Worm (Caenorhabditis elegans) whole organism, L3 larva: Measurements from ENCODE around the gene F13A2.2.

Experiments used
- R02D3.7 ChIP-seq: fragments of 150-350 bp; optimal IDR thresholded peaks from 2 replicates; lab custom pipeline; 2014; ENCODE audit warnings: missing biosample characterization, missing genetic modification characterization
- ZK546.5 ChIP-seq: sonication (generic microtip); optimal IDR thresholded peaks from 2 replicates; lab custom pipeline; 2017; ENCODE audit warnings: missing biosample characterization, missing genetic modification characterization
- aly-2 ChIP-seq: fragments of 150-350 bp; optimal IDR thresholded peaks from 2 replicates; lab custom pipeline; 2014; ENCODE audit warnings: missing biosample characterization, missing genetic modification characterization
- ama-1 ChIP-seq: fragments of 150-350 bp; optimal IDR thresholded peaks from 2 replicates; lab custom pipeline; 2018
- ceh-16 ChIP-seq: sonication (generic microtip); optimal IDR thresholded peaks from 2 replicates; lab custom pipeline; 2017; ENCODE audit warnings: missing biosample characterization, missing genetic modification characterization
- ceh-28 ChIP-seq: fragments of 150-350 bp; optimal IDR thresholded peaks from 2 replicates; lab custom pipeline; 2014; ENCODE audit warnings: missing biosample characterization, missing genetic modification reagents, missing genetic modification characterization
- ceh-82 ChIP-seq: fragments of 150-350 bp; optimal IDR thresholded peaks from 2 replicates; lab custom pipeline; 2014; ENCODE audit warnings: missing biosample characterization, missing genetic modification characterization
- ceh-9 ChIP-seq: sonication (generic microtip); optimal IDR thresholded peaks from 2 replicates; lab custom pipeline; 2018; ENCODE audit warnings: missing biosample characterization, missing genetic modification characterization
- daf-12 ChIP-seq: fragments of 150-350 bp; optimal IDR thresholded peaks from 2 replicates; lab custom pipeline; 2014; ENCODE audit warnings: missing biosample characterization, missing genetic modification reagents, missing genetic modification characterization
- egl-27 ChIP-seq: sonication (generic microtip); optimal IDR thresholded peaks from 4 replicates; lab custom pipeline; 2017; ENCODE audit warnings: missing biosample characterization, missing genetic modification reagents, missing genetic modification characterization
- egl-5 ChIP-seq: fragments of 150-350 bp; optimal IDR thresholded peaks from 2 replicates; lab custom pipeline; 2017; ENCODE audit warnings: missing biosample characterization, missing genetic modification reagents, missing genetic modification characterization, inconsistent platforms
- elt-2 ChIP-seq: sonication (generic microtip); optimal IDR thresholded peaks from 2 replicates; lab custom pipeline; 2016; ENCODE audit warnings: missing genetic modification reagents, mild to moderate bottlenecking, missing genetic modification characterization, missing compliant biosample characterization
- elt-3 ChIP-seq, 3 experiments: fragments of 150-350 bp in 1 of 3; sonication (generic microtip) in 2 of 3; optimal IDR thresholded peaks; 2 replicates in 2 of 3; 4 replicates in 1 of 3; lab custom pipeline; 2014 to 2017; ENCODE audit warnings: missing biosample characterization in 3 of 3, missing genetic modification characterization in 3 of 3
- eor-1 ChIP-seq, 2 experiments: fragments of 150-350 bp; optimal IDR thresholded peaks; 2 replicates each; lab custom pipeline; 2014 to 2018; ENCODE audit warnings: missing biosample characterization in 2 of 2, missing genetic modification characterization in 2 of 2
- fkh-2 ChIP-seq: fragments of 150-350 bp; optimal IDR thresholded peaks from 2 replicates; lab custom pipeline; 2014; ENCODE audit warnings: missing biosample characterization, missing genetic modification reagents, missing genetic modification characterization
- fos-1 ChIP-seq: fragments of 150-350 bp; optimal IDR thresholded peaks from 2 replicates; lab custom pipeline; 2014; ENCODE audit warnings: missing biosample characterization, missing genetic modification characterization
- hmg-11 ChIP-seq: sonication (generic microtip); optimal IDR thresholded peaks from 2 replicates; lab custom pipeline; 2016; ENCODE audit warnings: missing genetic modification characterization, missing compliant biosample characterization
- jun-1 ChIP-seq: fragments of 150-350 bp; optimal IDR thresholded peaks from 2 replicates; lab custom pipeline; 2014; ENCODE audit warnings: missing biosample characterization, missing genetic modification reagents, missing genetic modification characterization
- mdl-1 ChIP-seq: fragments of 150-350 bp; optimal IDR thresholded peaks from 2 replicates; lab custom pipeline; 2014; ENCODE audit warnings: missing biosample characterization, missing genetic modification characterization
- nfya-1 ChIP-seq: sonication (generic microtip); optimal IDR thresholded peaks from 2 replicates; lab custom pipeline; 2017; ENCODE audit warnings: missing genetic modification characterization, mild to moderate bottlenecking, missing compliant biosample characterization, antibody characterized with exemption, moderate library complexity; ENCODE audit not compliant: insufficient read depth
- nhr-11 ChIP-seq: fragments of 150-350 bp; optimal IDR thresholded peaks from 2 replicates; lab custom pipeline; 2014; ENCODE audit warnings: missing biosample characterization, missing genetic modification characterization
- nhr-23 ChIP-seq: fragments of 150-350 bp; optimal IDR thresholded peaks from 2 replicates; lab custom pipeline; 2014; ENCODE audit warnings: missing biosample characterization, missing genetic modification reagents, missing genetic modification characterization
- nhr-237 ChIP-seq: fragments of 150-350 bp; optimal IDR thresholded peaks from 2 replicates; lab custom pipeline; 2014; ENCODE audit warnings: missing biosample characterization, missing genetic modification characterization
- nhr-25 ChIP-seq: sonication (generic microtip); optimal IDR thresholded peaks from 2 replicates; lab custom pipeline; 2017; ENCODE audit warnings: missing biosample characterization, missing genetic modification characterization
- nhr-28 ChIP-seq: fragments of 150-350 bp; optimal IDR thresholded peaks from 2 replicates; lab custom pipeline; 2014; ENCODE audit warnings: missing biosample characterization, missing genetic modification characterization
- nhr-67 ChIP-seq: fragments of 150-350 bp; optimal IDR thresholded peaks from 2 replicates; lab custom pipeline; 2014; ENCODE audit warnings: missing biosample characterization, missing genetic modification characterization
- nhr-76 ChIP-seq: fragments of 150-350 bp; sonication (generic microtip); optimal IDR thresholded peaks from 5 replicates; lab custom pipeline; 2014; ENCODE audit warnings: missing biosample characterization, missing genetic modification characterization
- nhr-77 ChIP-seq: fragments of 150-350 bp; optimal IDR thresholded peaks from 2 replicates; lab custom pipeline; 2014; ENCODE audit warnings: missing biosample characterization, missing genetic modification characterization
- pha-4 ChIP-seq: fragments of 150-350 bp; optimal IDR thresholded peaks from 2 replicates; lab custom pipeline; 2014; ENCODE audit warnings: missing biosample characterization, missing genetic modification reagents, missing genetic modification characterization
- pqm-1 ChIP-seq: fragments of 150-350 bp; optimal IDR thresholded peaks from 2 replicates; lab custom pipeline; 2017; ENCODE audit warnings: missing biosample characterization, missing genetic modification characterization, inconsistent platforms
- sea-2 ChIP-seq: fragments of 150-350 bp; sonication (generic microtip); optimal IDR thresholded peaks from 4 replicates; lab custom pipeline; 2014; ENCODE audit warnings: missing biosample characterization, missing genetic modification reagents, missing genetic modification characterization
- skn-1 ChIP-seq: fragments of 150-350 bp; optimal IDR thresholded peaks from 2 replicates; lab custom pipeline; 2014; ENCODE audit warnings: missing biosample characterization, missing genetic modification characterization
- snpc-4 ChIP-seq: fragments of 150-350 bp; optimal IDR thresholded peaks from 2 replicates; lab custom pipeline; 2014; ENCODE audit warnings: missing biosample characterization, missing genetic modification characterization
- tbx-2 ChIP-seq: sonication (generic microtip); optimal IDR thresholded peaks from 2 replicates; lab custom pipeline; 2016; ENCODE audit warnings: mild to moderate bottlenecking, missing genetic modification characterization, missing compliant biosample characterization
- unc-39 ChIP-seq: sonication (generic microtip); optimal IDR thresholded peaks from 4 replicates; lab custom pipeline; 2017; ENCODE audit warnings: missing biosample characterization, missing genetic modification characterization
- zag-1 ChIP-seq: fragments of 150-350 bp; optimal IDR thresholded peaks from 2 replicates; lab custom pipeline; 2014; ENCODE audit warnings: missing biosample characterization, missing genetic modification characterization
- ztf-11 ChIP-seq: fragments of 150-350 bp; optimal IDR thresholded peaks from 2 replicates; lab custom pipeline; 2014; ENCODE audit warnings: missing biosample characterization, missing genetic modification characterization
- ztf-4 ChIP-seq: fragments of 150-350 bp; optimal IDR thresholded peaks from 2 replicates; lab custom pipeline; 2014; ENCODE audit warnings: missing biosample characterization, missing genetic modification characterization

The F13A2.2 gene

DNA sequence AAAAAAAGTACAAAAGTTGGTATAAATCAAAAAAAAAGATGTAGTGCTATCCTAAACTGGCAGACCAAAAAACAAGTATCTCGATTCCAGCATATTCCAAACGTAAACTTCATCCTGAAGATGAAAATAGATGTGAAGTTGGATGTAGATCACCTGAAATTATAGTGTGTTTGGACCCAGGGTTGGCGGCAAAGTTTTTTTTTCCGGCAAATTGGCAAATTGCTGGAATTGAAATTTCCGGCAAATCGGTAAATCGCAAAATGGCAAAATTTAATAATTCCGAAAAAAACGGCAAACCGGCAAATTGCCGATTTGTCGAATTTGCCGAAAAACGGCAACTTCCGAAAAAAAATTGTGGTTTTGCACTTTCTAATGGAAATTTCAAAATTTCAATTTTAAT is at the start of gene F13A2.2:
F13A2.2 (minus strand) TSS at position 101 of the 400 bp plus-strand sequence.
- TF ChIP-seq pha-4 (tag; lab: Kevin White, UChicago), result no peak
- no peak for TF ChIP-seq ZK546.5 (tag; lab: Kevin White, UChicago)
- TF ChIP-seq jun-1 (tag; lab: Kevin White, UChicago), result no peak
- no peak for TF ChIP-seq daf-12
- no peak for TF ChIP-seq pqm-1 (tag; lab: Kevin White, UChicago)
- no peak for TF ChIP-seq snpc-4 (tag; lab: Kevin White, UChicago)
- no peak for TF ChIP-seq ama-1
- TF ChIP-seq ztf-4 (tag; lab: Kevin White, UChicago), result no peak
- TF ChIP-seq, all 47 proteins: peak for 0

DNA sequence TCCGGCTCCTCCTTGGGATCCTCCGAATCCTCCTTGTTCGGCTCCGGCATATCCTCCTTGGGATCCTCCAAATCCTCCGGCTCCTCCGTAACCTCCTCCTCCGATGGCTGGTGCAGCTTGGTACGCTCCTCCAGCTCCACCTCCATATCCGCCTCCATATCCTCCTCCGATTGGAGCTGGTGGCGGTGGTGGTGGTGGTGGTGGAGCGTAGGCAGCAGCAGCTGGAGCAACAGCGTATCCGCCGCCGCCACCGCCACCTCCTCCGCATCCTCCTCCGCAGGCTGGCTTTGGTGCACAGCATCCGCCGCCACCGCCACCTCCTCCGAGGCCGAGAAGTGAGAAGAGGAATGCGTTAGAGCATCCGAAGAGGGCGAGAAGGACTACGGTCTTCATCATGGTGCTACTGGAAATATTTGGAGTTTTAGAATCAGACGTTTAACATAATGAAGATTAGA is 48.4 kb upstream of the F13A2.2 start, which contains the start of gene Y47D7A.15:
Y47D7A.15 (minus strand) TSS at position 405 of the 455 bp plus-strand sequence.
- no peak for TF ChIP-seq egl-5 (tag; lab: Kevin White, UChicago)
- TF ChIP-seq ztf-4 (tag; lab: Kevin White, UChicago), result no peak
- TF ChIP-seq nfya-1, result no peak
- TF ChIP-seq eor-1 (tag; optimal IDR thresholded peaks at IDR 0.05; lab: Kevin White, UChicago), result no peak
- TF ChIP-seq nhr-237 (tag; lab: Kevin White, UChicago), result no peak
- TF ChIP-seq R02D3.7 (tag; lab: Kevin White, UChicago), result no peak

DNA sequence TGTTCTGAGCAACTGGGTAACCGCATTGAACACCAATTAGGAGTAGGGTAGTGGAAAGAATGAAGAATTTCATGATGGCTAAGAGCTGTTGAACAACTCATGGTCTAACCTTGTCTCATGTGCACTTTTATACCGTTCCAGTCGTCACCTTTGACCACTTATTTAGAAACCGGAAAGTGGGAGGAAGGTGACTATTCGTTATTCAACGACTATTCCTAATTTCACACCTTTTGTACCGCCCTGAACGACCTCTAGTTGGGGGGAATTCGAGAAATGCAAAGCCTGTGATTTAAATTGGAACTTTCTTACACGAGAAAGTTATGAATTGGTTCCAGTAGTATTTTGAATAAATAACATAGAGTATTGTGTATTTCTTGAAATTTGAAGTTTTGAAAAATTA is 45.2 kb upstream of the F13A2.2 start, which contains the start of gene Y47D7A.12:
Y47D7A.12 (minus strand) TSS at position 101 of the 400 bp plus-strand sequence.
- no peak for TF ChIP-seq ceh-28 (tag; lab: Kevin White, UChicago)
- no peak for TF ChIP-seq egl-27 (tag; lab: Kevin White, UChicago)
- TF ChIP-seq skn-1, result no peak
- no peak for TF ChIP-seq nhr-25
- no peak for TF ChIP-seq tbx-2
- no peak for TF ChIP-seq hmg-11 (tag; lab: Kevin White, UChicago)
- no peak for TF ChIP-seq aly-2
- TF ChIP-seq sea-2 (GFP tag; lab: Kevin White, UChicago), result no peak
- TF ChIP-seq fkh-2 (tag; lab: Kevin White, UChicago), result no peak
- no peak for TF ChIP-seq ztf-4 (tag; lab: Kevin White, UChicago)
- TF ChIP-seq daf-12, result no peak
- TF ChIP-seq nhr-76, result no peak
- TF ChIP-seq elt-2 (tag; lab: Kevin White, UChicago), result no peak
- TF ChIP-seq nhr-28 (tag; lab: Kevin White, UChicago), result no peak
- TF ChIP-seq ztf-11 (tag; lab: Kevin White, UChicago), result no peak
- TF ChIP-seq nhr-23 (tag; lab: Kevin White, UChicago), result no peak
- TF ChIP-seq ceh-82 (tag; lab: Kevin White, UChicago), result no peak
- TF ChIP-seq elt-3 (tag; optimal IDR thresholded peaks at IDR 0.05; lab: Kevin White, UChicago), result no peak
- TF ChIP-seq nhr-67 (tag; lab: Kevin White, UChicago), result no peak

DNA sequence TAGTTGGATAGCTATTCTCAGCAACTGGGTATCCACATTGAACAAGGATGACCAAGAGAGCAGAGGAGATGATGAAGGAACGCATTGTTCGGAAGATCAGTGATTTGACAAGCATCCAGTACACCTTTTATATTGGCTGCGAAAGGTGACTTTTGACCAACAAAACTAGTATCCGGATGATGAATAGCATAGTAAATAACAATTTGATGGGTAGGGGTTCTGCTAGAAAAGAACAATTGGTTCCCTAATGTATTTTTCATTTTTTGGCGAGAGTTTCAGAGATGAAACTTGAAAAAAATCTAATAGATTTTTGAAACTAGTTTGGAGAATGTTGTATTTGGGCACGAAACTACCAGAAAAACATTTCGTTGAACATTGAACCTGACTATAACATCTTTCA is 43.8 kb upstream of the F13A2.2 start, which contains the start of gene Y47D7A.11:
Y47D7A.11 (minus strand) TSS at position 101 of the 400 bp plus-strand sequence.
- no peak for TF ChIP-seq nhr-28 (tag; lab: Kevin White, UChicago)
- TF ChIP-seq, all 47 proteins: peak for 0

DNA sequence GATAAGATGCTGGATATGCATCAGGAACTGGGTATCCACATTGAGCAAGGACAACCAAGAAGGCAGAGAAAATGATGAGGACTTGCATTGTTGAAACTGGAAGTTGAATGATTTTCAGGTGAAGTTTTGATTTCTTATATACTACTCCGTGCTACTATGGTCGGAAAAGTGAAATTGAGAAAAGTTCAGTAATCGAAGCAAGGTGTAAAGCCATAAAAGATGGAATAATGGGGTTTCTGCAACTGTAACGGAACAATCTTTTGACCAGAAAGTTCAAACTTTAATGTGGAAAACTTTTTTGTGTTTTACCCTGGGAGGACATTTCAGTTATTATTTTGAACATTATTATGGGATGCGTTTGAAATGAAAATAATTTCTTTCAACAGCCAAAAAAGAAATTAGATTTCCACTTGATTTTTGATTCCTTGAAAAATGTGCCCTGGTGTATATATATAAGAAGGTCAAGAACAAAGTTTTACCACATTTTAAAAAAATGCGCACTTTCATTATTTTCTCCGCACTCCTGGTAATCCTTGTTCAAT is 39.5 kb upstream of the F13A2.2 start, which contains the start of the genes Y47D7A.9 and Y47D7A.19:
Y47D7A.9 (minus strand) TSS at position 101 of the 542 bp plus-strand sequence.
Y47D7A.19 (plus strand) TSS at position 492 of the 542 bp plus-strand sequence.
- TF ChIP-seq nhr-23 (tag; lab: Kevin White, UChicago), result no peak
- no peak for TF ChIP-seq nhr-77 (tag; lab: Kevin White, UChicago)
- no peak for TF ChIP-seq unc-39 (tag; lab: Kevin White, UChicago)
- TF ChIP-seq, all 47 proteins: peak for 0

DNA sequence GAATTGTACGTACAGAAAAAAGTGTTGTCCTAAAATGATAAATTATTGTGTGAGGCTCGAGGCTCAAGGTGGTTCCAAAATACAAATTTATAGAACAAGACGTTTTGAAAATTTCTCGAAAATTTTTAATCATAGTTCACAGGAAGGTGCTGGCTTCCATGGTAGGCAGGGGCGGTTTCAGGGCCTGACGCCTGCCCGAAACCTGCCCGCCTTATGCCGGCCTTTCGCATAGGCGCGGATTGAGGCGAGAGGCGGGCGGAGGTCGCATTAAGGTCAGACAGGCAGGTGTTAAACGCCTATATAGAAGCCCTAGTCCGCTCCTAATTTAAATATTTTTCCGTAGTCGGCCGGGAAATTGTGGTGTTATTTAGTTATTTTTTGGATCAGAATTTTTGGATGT is 38.7 kb upstream of the F13A2.2 start:
- TF ChIP-seq nhr-23 (tag; lab: Kevin White, UChicago), result no peak
- no peak for TF ChIP-seq ama-1
- no peak for TF ChIP-seq zag-1
- TF ChIP-seq ceh-16 (tag; lab: Kevin White, UChicago), result no peak
- no peak for TF ChIP-seq nhr-28 (tag; lab: Kevin White, UChicago)
- TF ChIP-seq nhr-11 (tag; lab: Kevin White, UChicago), result no peak
- TF ChIP-seq mdl-1, result no peak
- TF ChIP-seq egl-27 (tag; lab: Kevin White, UChicago), result no peak
- no peak for TF ChIP-seq nhr-77 (tag; lab: Kevin White, UChicago)
- TF ChIP-seq pqm-1 (tag; lab: Kevin White, UChicago), result no peak
- TF ChIP-seq nhr-25, result no peak
- no peak for TF ChIP-seq fos-1
- no peak for TF ChIP-seq unc-39 (tag; lab: Kevin White, UChicago)
- TF ChIP-seq hmg-11 (tag; lab: Kevin White, UChicago), result no peak
- no peak for TF ChIP-seq ceh-9 (tag; lab: Kevin White, UChicago)
- TF ChIP-seq nhr-76, result no peak
- TF ChIP-seq, all 47 proteins: peak for 0
